Fruit fly (Drosophila melanogaster): ENCODE data around the gene RpL3.
A peak's percentile ranks its signal among the peaks of the same experiment; 100 is the strongest.

RpL3 gene

DNA sequence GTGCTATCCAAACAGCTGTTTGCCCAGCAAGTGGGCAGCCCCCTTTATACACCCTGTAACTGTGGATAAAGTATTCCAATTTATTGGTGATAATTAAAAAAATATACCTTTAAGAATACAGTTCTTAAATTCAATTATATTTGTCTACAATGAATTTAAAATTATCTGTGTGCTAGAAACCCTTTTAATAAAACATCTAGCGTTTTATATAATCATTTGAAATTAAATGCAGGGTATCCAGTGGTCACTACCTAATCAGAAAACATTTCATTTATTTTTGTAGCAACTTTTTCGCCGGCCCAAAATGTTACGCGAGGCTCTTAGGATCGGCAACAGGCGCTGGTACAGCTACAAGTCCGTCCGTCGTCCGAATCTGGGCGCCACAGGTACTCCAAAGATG lies 4.8 kb downstream of the RpL3 start, which contains the start of gene CG17726 (continued):
- peak; percentile 86 for TF ChIP-seq Atf3 (GFP tag; optimal IDR thresholded peaks at IDR 0.05)
- TF ChIP-seq CG3995 (GFP tag; optimal IDR thresholded peaks at IDR 0.05), result peak; percentile 74
- peak; percentile 96 for TF ChIP-seq CG7556 (GFP tag; optimal IDR thresholded peaks at IDR 0.05)
- TF ChIP-seq Hr3 (GFP tag; optimal IDR thresholded peaks at IDR 0.05), result peak; percentile 97
- no peak for TF ChIP-seq lab (GFP tag; optimal IDR thresholded peaks at IDR 0.05)
- TF ChIP-seq CG15514 (GFP tag; optimal IDR thresholded peaks at IDR 0.05), result peak; percentile 86
- TF ChIP-seq al (GFP tag; IDR thresholded peaks at IDR 0.05), result peak; percentile 95
- TF ChIP-seq Sry-δ (GFP tag; optimal IDR thresholded peaks at IDR 0.05), result peak; percentile 45
- TF ChIP-seq fd96Cb (tag; optimal IDR thresholded peaks at IDR 0.05), result peak; percentile 97
- TF ChIP-seq CTCF (GFP tag; optimal IDR thresholded peaks at IDR 0.05), result peak; percentile 36
- TF ChIP-seq ro (GFP tag; IDR thresholded peaks at IDR 0.05), result peak; percentile 95
- TF ChIP-seq CG8478 (optimal IDR thresholded peaks at IDR 0.05), result no peak
- TF ChIP-seq otp (GFP tag; IDR thresholded peaks at IDR 0.05), result peak; percentile 98
- TF ChIP-seq HmgD (GFP tag; optimal IDR thresholded peaks at IDR 0.05), result peak; percentile 62
- TF ChIP-seq HmgZ (tag; optimal IDR thresholded peaks at IDR 0.05), result peak; percentile 97
- no peak for TF ChIP-seq usp (GFP tag; optimal IDR thresholded peaks at IDR 0.05)
- TF ChIP-seq Myb (GFP tag; optimal IDR thresholded peaks at IDR 0.05), result peak; percentile 61
- TF ChIP-seq CG17186 (GFP tag; optimal IDR thresholded peaks at IDR 0.05), result peak; percentile 66
- TF ChIP-seq CG6254 (GFP tag; optimal IDR thresholded peaks at IDR 0.05), result peak; percentile 92
- TF ChIP-seq CG5180 (GFP tag; optimal IDR thresholded peaks at IDR 0.05), result no peak
- peak; percentile 96 for TF ChIP-seq CG17385 (GFP tag; optimal IDR thresholded peaks at IDR 0.05)
- peak; percentile 97 for TF ChIP-seq B-H1 (GFP tag; IDR thresholded peaks at IDR 0.05)
- TF ChIP-seq CG10462 (GFP tag; optimal IDR thresholded peaks at IDR 0.05), result peak; percentile 96
- peak; percentile 87 for TF ChIP-seq CG30020 (tag; optimal IDR thresholded peaks at IDR 0.05)
- TF ChIP-seq Sox100B (GFP tag; optimal IDR thresholded peaks at IDR 0.05), result no peak
- no peak for TF ChIP-seq zen2 (GFP tag; IDR thresholded peaks at IDR 0.05; ENCODE audit: partially characterized antibody)
- TF ChIP-seq CG16815 (GFP tag; optimal IDR thresholded peaks at IDR 0.05), result peak; percentile 94
- peak; percentile 66 for TF ChIP-seq sima (GFP tag; optimal IDR thresholded peaks at IDR 0.05)
- peak; percentile 89 for TF ChIP-seq gsb (GFP tag; IDR thresholded peaks at IDR 0.05)
- TF ChIP-seq cas (GFP tag; IDR thresholded peaks at IDR 0.05), result peak; percentile 96
- TF ChIP-seq nom (GFP tag; optimal IDR thresholded peaks at IDR 0.05), result peak; percentile 93
- peak; percentile 99 for TF ChIP-seq CG8924 (tag; optimal IDR thresholded peaks at IDR 0.05)
- peak; percentile 88 for TF ChIP-seq psq (GFP tag; optimal IDR thresholded peaks at IDR 0.05)
- peak; percentile 94 for TF ChIP-seq BtbVII (GFP tag; optimal IDR thresholded peaks at IDR 0.05)
- peak; percentile 92 for TF ChIP-seq C15 (GFP tag; IDR thresholded peaks at IDR 0.05)
- TF ChIP-seq CG9437 (GFP tag; optimal IDR thresholded peaks at IDR 0.05), result peak; percentile 93
- peak; percentile 95 for TF ChIP-seq CG3726 (GFP tag; IDR thresholded peaks at IDR 0.05)
- no peak for TF ChIP-seq scrt (GFP tag; optimal IDR thresholded peaks at IDR 0.05)
- peak; percentile 97 for TF ChIP-seq sob (GFP tag; IDR thresholded peaks at IDR 0.05)
- TF ChIP-seq Ada2b (GFP tag; IDR thresholded peaks at IDR 0.05), result peak; percentile 98
- TF ChIP-seq gcm (GFP tag; optimal IDR thresholded peaks at IDR 0.05), result peak; percentile 98
- peak; percentile 93 for TF ChIP-seq CG4617 (GFP tag; optimal IDR thresholded peaks at IDR 0.05; ENCODE audit: borderline replicate concordance)
- TF ChIP-seq tgo (GFP tag; IDR thresholded peaks at IDR 0.05), result peak; percentile 98
- TF ChIP-seq CG1602 (GFP tag; optimal IDR thresholded peaks at IDR 0.05), result peak; percentile 98
- TF ChIP-seq grn (GFP tag; optimal IDR thresholded peaks at IDR 0.05), result peak; percentile 70
- TF ChIP-seq NC2α (GFP tag; optimal IDR thresholded peaks at IDR 0.05), result peak; percentile 77
- TF ChIP-seq Gug (GFP tag; IDR thresholded peaks at IDR 0.05), result peak; percentile 79; the same call in 3 of the 4 replicates
- peak; percentile 97 for TF ChIP-seq CG11456 (GFP tag; IDR thresholded peaks at IDR 0.05)
- peak; percentile 27 for TF ChIP-seq luna (GFP tag; optimal IDR thresholded peaks at IDR 0.05)
- no peak for TF ChIP-seq unc-4 (GFP tag; IDR thresholded peaks at IDR 0.05; ENCODE audit: partially characterized antibody)
- peak; percentile 9 for TF ChIP-seq ash1 (GFP tag; optimal IDR thresholded peaks at IDR 0.05)
- TF ChIP-seq Eip74EF (GFP tag; optimal IDR thresholded peaks at IDR 0.05), result peak in 1 of 2 experiments; percentile 97
